Fruit fly (Drosophila melanogaster) whole organism, embryonic: Measurements from ENCODE around the gene Hsp110.

Experiments used
- C15 ChIP-seq: fragments of 200-800 bp; sonication (Bioruptor generic); IDR thresholded peaks from 3 replicates; pipeline ENCODE4 v1.3.6; 2022; ENCODE audit warnings: missing biosample characterization, missing genetic modification characterization
- CG10209 ChIP-seq: fragments of 200-800 bp; sonication (Bioruptor generic); optimal IDR thresholded peaks from 3 replicates; lab custom pipeline; 2017; ENCODE audit warnings: missing biosample characterization, mild to moderate bottlenecking, missing genetic modification characterization, missing genetic modification reagents
- CG11456 ChIP-seq: fragments of 200-800 bp; sonication (Bioruptor generic); IDR thresholded peaks from 3 replicates; pipeline ENCODE4 v1.3.6; 2022; ENCODE audit warnings: missing biosample characterization, missing genetic modification characterization
- CG12155 ChIP-seq: fragments of 200-800 bp; sonication (Bioruptor generic); optimal IDR thresholded peaks from 3 replicates; lab custom pipeline; 2016; ENCODE audit warnings: missing biosample characterization, missing genetic modification characterization
- CG13624 ChIP-seq: fragments of 200-800 bp; sonication (Bioruptor generic); optimal IDR thresholded peaks from 2 replicates; lab custom pipeline; 2016; ENCODE audit warnings: missing biosample characterization, missing genetic modification characterization
- CG14014 ChIP-seq: fragments of 200-800 bp; sonication (Bioruptor generic); IDR thresholded peaks from 2 replicates; pipeline ENCODE4 v1.3.6; 2022; ENCODE audit warnings: missing biosample characterization, missing genetic modification characterization
- CG15011 ChIP-seq: fragments of 200-800 bp; sonication (Bioruptor generic); optimal IDR thresholded peaks from 3 replicates; lab custom pipeline; 2018; ENCODE audit warnings: missing biosample characterization, mild to moderate bottlenecking, missing genetic modification characterization
- CG16779 ChIP-seq: fragments of 200-800 bp; sonication (Bioruptor generic); IDR thresholded peaks from 2 replicates; pipeline ENCODE4 v1.3.6; 2022; ENCODE audit warnings: missing biosample characterization, missing genetic modification characterization
- CG17361 ChIP-seq: fragments of 200-800 bp; sonication (Bioruptor generic); IDR thresholded peaks from 3 replicates; pipeline ENCODE4 v1.3.6; 2022; ENCODE audit warnings: missing biosample characterization, missing genetic modification characterization
- CG17912 ChIP-seq: fragments of 200-800 bp; sonication (Bioruptor generic); optimal IDR thresholded peaks from 2 replicates; lab custom pipeline; 2018; ENCODE audit warnings: missing biosample characterization, mild to moderate bottlenecking, missing genetic modification characterization
- CG2875 ChIP-seq: fragments of 200-800 bp; sonication (Bioruptor generic); optimal IDR thresholded peaks from 2 replicates; lab custom pipeline; 2017; ENCODE audit warnings: missing biosample characterization, mild to moderate bottlenecking, missing genetic modification characterization, missing genetic modification reagents
- CG31224 ChIP-seq: fragments of 200-800 bp; sonication (Bioruptor generic); IDR thresholded peaks from 2 replicates; pipeline ENCODE4 v1.3.6; 2022; ENCODE audit warnings: missing biosample characterization, missing genetic modification characterization
- CG3163 ChIP-seq: fragments of 200-800 bp; sonication (Bioruptor generic); optimal IDR thresholded peaks from 3 replicates; lab custom pipeline; 2016; ENCODE audit warnings: missing biosample characterization, missing genetic modification characterization
- CG32767 ChIP-seq: fragments of 200-800 bp; sonication (Bioruptor generic); IDR thresholded peaks from 2 replicates; pipeline ENCODE4 v1.3.6; 2022; ENCODE audit warnings: missing biosample characterization, missing genetic modification characterization
- CG3726 ChIP-seq: fragments of 200-800 bp; sonication (Bioruptor generic); IDR thresholded peaks from 3 replicates; pipeline ENCODE4, ENCODE4 v1.3.6; 2022; ENCODE audit warnings: missing biosample characterization, missing genetic modification characterization
- CG4854 ChIP-seq: fragments of 200-800 bp; sonication (Bioruptor generic); optimal IDR thresholded peaks from 2 replicates; lab custom pipeline; 2016; ENCODE audit warnings: missing biosample characterization, missing genetic modification characterization, inconsistent platforms
- CG5953 ChIP-seq: fragments of 200-800 bp; sonication (Bioruptor generic); IDR thresholded peaks from 2 replicates; pipeline ENCODE4 v1.3.6; 2022; ENCODE audit warnings: missing biosample characterization, missing genetic modification characterization
- CG8281 ChIP-seq: fragments of 200-800 bp; sonication (Bioruptor generic); optimal IDR thresholded peaks from 2 replicates; lab custom pipeline; 2018; ENCODE audit warnings: missing biosample characterization, mild to moderate bottlenecking, missing genetic modification characterization, moderate library complexity
- CG9932 ChIP-seq: fragments of 200-800 bp; sonication (Bioruptor generic); IDR thresholded peaks from 2 replicates; pipeline ENCODE4 v1.3.6; 2022; ENCODE audit warnings: missing biosample characterization, missing genetic modification characterization
- Dll ChIP-seq: fragments of 200-800 bp; sonication (Bioruptor generic); IDR thresholded peaks from 4 replicates; pipeline ENCODE4 v1.3.6; 2022; ENCODE audit warnings: missing biosample characterization, missing genetic modification characterization; ENCODE audit not compliant: partially characterized antibody
- Ets65A ChIP-seq: fragments of 200-800 bp; sonication (Bioruptor generic); peaks from one replicate; lab custom pipeline; 2016; ENCODE audit warnings: missing biosample characterization, missing genetic modification characterization
- HLH54F ChIP-seq: fragments of 200-800 bp; sonication (Bioruptor generic); optimal IDR thresholded peaks from 3 replicates; lab custom pipeline; 2016; ENCODE audit warnings: missing biosample characterization, missing genetic modification characterization
- HmgD ChIP-seq: fragments of 200-800 bp; sonication (Bioruptor generic); optimal IDR thresholded peaks from 3 replicates; lab custom pipeline; 2016; ENCODE audit warnings: missing biosample characterization, missing genetic modification characterization
- Hmr ChIP-seq: fragments of 200-800 bp; sonication (Bioruptor generic); optimal IDR thresholded peaks from 3 replicates; lab custom pipeline; 2017; ENCODE audit warnings: mild to moderate bottlenecking, missing biosample characterization, missing genetic modification reagents, missing genetic modification characterization
- NC2β ChIP-seq: fragments of 200-800 bp; sonication (Bioruptor generic); optimal IDR thresholded peaks from 2 replicates; lab custom pipeline; 2016; ENCODE audit warnings: missing biosample characterization, missing genetic modification characterization
- Sry-β ChIP-seq: fragments of 200-800 bp; sonication (Bioruptor generic); optimal IDR thresholded peaks from 2 replicates; lab custom pipeline; 2018; ENCODE audit warnings: missing biosample characterization, mild to moderate bottlenecking, missing genetic modification characterization, moderate library complexity
- Sry-δ ChIP-seq: fragments of 200-800 bp; sonication (Bioruptor generic); optimal IDR thresholded peaks from 2 replicates; lab custom pipeline; 2016; ENCODE audit warnings: missing biosample characterization, missing genetic modification characterization
- ash1 ChIP-seq: fragments of 200-800 bp; sonication (Bioruptor generic); optimal IDR thresholded peaks from 2 replicates; lab custom pipeline; 2018; ENCODE audit warnings: missing biosample characterization, mild to moderate bottlenecking, missing genetic modification characterization
- ato ChIP-seq: fragments of 200-800 bp; sonication (Bioruptor generic); IDR thresholded peaks from 2 replicates; pipeline ENCODE4 v1.3.6; 2022; ENCODE audit warnings: missing biosample characterization, missing genetic modification characterization; ENCODE audit not compliant: partially characterized antibody
- bbx ChIP-seq: fragments of 200-800 bp; sonication (Bioruptor generic); IDR thresholded peaks from 2 replicates; pipeline ENCODE4 v1.3.6; 2022; ENCODE audit warnings: missing biosample characterization, missing genetic modification characterization; ENCODE audit not compliant: partially characterized antibody
- bigmax ChIP-seq: fragments of 200-800 bp; sonication (Bioruptor generic); optimal IDR thresholded peaks from 2 replicates; lab custom pipeline; 2018; ENCODE audit warnings: missing biosample characterization, mild to moderate bottlenecking, missing genetic modification characterization
- ci ChIP-seq: fragments of 200-800 bp; sonication (Bioruptor generic); IDR thresholded peaks from 3 replicates; pipeline ENCODE4 v1.3.6; 2022; ENCODE audit warnings: missing biosample characterization, missing genetic modification characterization
- en ChIP-seq: fragments of 200-800 bp; sonication (Bioruptor generic); optimal IDR thresholded peaks from 2 replicates; lab custom pipeline; 2016; ENCODE audit warnings: missing biosample characterization, missing genetic modification characterization
- fd64A ChIP-seq: fragments of 200-800 bp; sonication (Bioruptor generic); optimal IDR thresholded peaks from 3 replicates; lab custom pipeline; 2018; ENCODE audit warnings: missing biosample characterization, mild to moderate bottlenecking, missing genetic modification characterization
- gfzf ChIP-seq: fragments of 200-800 bp; sonication (Bioruptor generic); optimal IDR thresholded peaks from 2 replicates; lab custom pipeline; 2016; ENCODE audit warnings: missing biosample characterization, mild to moderate bottlenecking, missing genetic modification characterization, moderate library complexity
- grn ChIP-seq: fragments of 200-800 bp; sonication (Bioruptor generic); optimal IDR thresholded peaks from 3 replicates; lab custom pipeline; 2017; ENCODE audit warnings: missing biosample characterization, missing genetic modification characterization
- hth ChIP-seq: fragments of >200 bp; optimal IDR thresholded peaks from 2 replicates; lab custom pipeline; 2017; ENCODE audit warnings: inconsistent platforms
- jing ChIP-seq: fragments of 200-800 bp; sonication (Bioruptor generic); optimal IDR thresholded peaks from 2 replicates; lab custom pipeline; 2018; ENCODE audit warnings: missing biosample characterization, mild to moderate bottlenecking, missing genetic modification characterization
- lilli ChIP-seq: fragments of 200-800 bp; sonication (Bioruptor generic); optimal IDR thresholded peaks from 3 replicates; lab custom pipeline; 2016; ENCODE audit warnings: missing biosample characterization, missing genetic modification characterization
- mirr ChIP-seq: fragments of 200-800 bp; sonication (Bioruptor generic); optimal IDR thresholded peaks from 3 replicates; lab custom pipeline; 2018; ENCODE audit warnings: missing biosample characterization, mild to moderate bottlenecking, missing genetic modification characterization
- nerfin-2 ChIP-seq: fragments of 200-800 bp; sonication (Bioruptor generic); IDR thresholded peaks from 2 replicates; pipeline ENCODE4 v1.3.6; 2022; ENCODE audit warnings: missing biosample characterization, missing genetic modification characterization; ENCODE audit not compliant: partially characterized antibody
- odd ChIP-seq: fragments of 200-800 bp; sonication (Bioruptor generic); optimal IDR thresholded peaks from 2 replicates; lab custom pipeline; 2017; ENCODE audit warnings: missing biosample characterization, mild to moderate bottlenecking, missing genetic modification characterization
- pnt ChIP-seq: fragments of 200-800 bp; sonication (Bioruptor generic); optimal IDR thresholded peaks from 3 replicates; lab custom pipeline; 2016; ENCODE audit warnings: missing biosample characterization, missing genetic modification characterization
- scrt ChIP-seq: fragments of 200-800 bp; sonication (Bioruptor generic); optimal IDR thresholded peaks from 2 replicates; lab custom pipeline; 2018; ENCODE audit warnings: missing biosample characterization, mild to moderate bottlenecking, missing genetic modification characterization, moderate library complexity
- slou ChIP-seq: fragments of 200-800 bp; sonication (Bioruptor generic); optimal IDR thresholded peaks from 3 replicates; lab custom pipeline; 2016; ENCODE audit warnings: missing biosample characterization, missing genetic modification characterization
- sqz ChIP-seq: fragments of 200-800 bp; sonication (Bioruptor generic); optimal IDR thresholded peaks from 3 replicates; lab custom pipeline; 2018; ENCODE audit warnings: missing biosample characterization, mild to moderate bottlenecking, missing genetic modification characterization
- ttk ChIP-seq: fragments of 200-800 bp; sonication (Bioruptor generic); IDR thresholded peaks from 2 replicates; pipeline ENCODE4 v2.1.2; 2022; ENCODE audit warnings: missing biosample characterization, missing genetic modification characterization
- zen ChIP-seq: fragments of 200-800 bp; sonication (Bioruptor generic); optimal IDR thresholded peaks from 3 replicates; lab custom pipeline; 2018; ENCODE audit warnings: missing biosample characterization, mild to moderate bottlenecking, missing genetic modification characterization, moderate library complexity
- zf30C ChIP-seq: fragments of 200-800 bp; sonication (Bioruptor generic); optimal IDR thresholded peaks from 3 replicates; lab custom pipeline; 2018; ENCODE audit warnings: missing biosample characterization, mild to moderate bottlenecking, missing genetic modification characterization
- zfh1 ChIP-seq: fragments of 200-800 bp; sonication (Bioruptor generic); IDR thresholded peaks from 3 replicates; pipeline ENCODE4 v1.3.6; 2022; ENCODE audit warnings: missing biosample characterization, missing genetic modification characterization

The Hsp110 gene

DNA sequence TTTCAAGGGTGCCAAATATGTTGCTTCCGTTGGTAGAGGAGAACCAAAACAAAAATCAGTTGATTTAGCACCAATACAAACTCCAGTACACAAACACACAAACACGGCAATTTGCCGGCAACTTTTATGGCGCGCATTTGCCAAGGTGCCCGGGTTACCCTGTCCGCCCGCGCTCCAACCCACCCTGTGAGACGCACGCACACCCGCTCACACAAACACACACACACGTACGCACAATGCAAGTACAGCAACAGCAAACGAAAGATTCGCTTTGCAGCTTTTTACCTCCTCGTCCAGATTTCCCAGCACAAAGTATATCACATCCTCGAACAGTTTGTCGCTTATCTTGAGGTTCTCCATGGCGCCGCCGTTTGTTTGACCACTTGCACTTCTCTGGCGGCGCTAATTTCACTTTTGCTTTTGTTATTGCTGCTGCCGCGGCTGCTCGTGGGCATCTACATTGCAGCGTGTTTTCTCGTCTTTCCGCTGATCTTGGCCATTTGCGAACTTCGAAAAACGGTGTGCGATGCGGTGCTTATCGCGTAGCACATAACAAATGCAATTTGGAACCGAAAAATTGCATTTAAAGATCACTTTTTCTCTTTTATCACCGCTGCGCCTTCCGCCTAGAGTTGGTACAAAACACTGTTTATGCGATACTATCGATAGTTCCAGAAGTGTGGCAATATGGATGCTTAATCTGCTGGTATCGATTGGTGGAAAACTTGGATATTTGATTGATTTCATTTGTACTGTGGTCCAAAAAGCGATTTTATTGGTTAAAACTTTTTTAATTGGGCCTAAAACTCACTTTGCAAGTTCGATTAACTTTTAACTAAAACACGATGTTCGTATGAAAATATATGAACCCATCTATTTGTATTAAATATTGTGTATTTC is 8.1 kb upstream of the Hsp110 start, which contains the start of gene Ptip (continued):
- TF ChIP-seq zen (tag; lab: Kevin White, UChicago) (peak; percentile 91), ttk (GFP tag; lab: Robert Waterston, UW) (no peak), CG4854 (GFP tag; lab: Kevin White, UChicago) (no peak), jing (GFP tag; lab: Kevin White, UChicago) (no peak), CG12155 (GFP tag; lab: Kevin White, UChicago) (no peak), pnt (GFP tag; lab: Kevin White, UChicago) (no peak), HmgD (GFP tag; lab: Kevin White, UChicago) (peak; percentile 6), en (GFP tag; lab: Kevin White, UChicago) (no peak), gfzf (GFP tag; lab: Kevin White, UChicago) (peak; percentile 50), Ets65A (GFP tag; lab: Kevin White, UChicago) (peak; percentile 75), Dll (peak; percentile 91), CG14014 (GFP tag; lab: Robert Waterston, UW) (no peak), nerfin-2 (GFP tag; lab: Robert Waterston, UW) (peak; percentile 93), bbx (GFP tag; lab: Robert Waterston, UW) (peak; percentile 98), CG8281 (tag; lab: Kevin White, UChicago) (no peak), ato (GFP tag; lab: Robert Waterston, UW) (peak; percentile 97), CG13624 (GFP tag; lab: Kevin White, UChicago) (peak; percentile 40), mirr (no peak), CG3163 (no peak), CG3726 (GFP tag; lab: Robert Waterston, UW) (no peak), slou (GFP tag; lab: Kevin White, UChicago) (no peak), sqz (GFP tag; lab: Kevin White, UChicago) (no peak), HLH54F (GFP tag; lab: Kevin White, UChicago) (peak; percentile 26), ci (peak; percentile 87), CG11456 (GFP tag; lab: Robert Waterston, UW) (0 out of 3 replicates have a peak, but pooled peaks have one; percentile 7), bigmax (peak; percentile 50), CG16779 (GFP tag; lab: Robert Waterston, UW) (no peak), CG2875 (GFP tag; lab: Kevin White, UChicago) (no peak), CG17361 (GFP tag; lab: Robert Waterston, UW) (no peak), odd (GFP tag; lab: Kevin White, UChicago) (peak; percentile 34), CG10209 (GFP tag; lab: Kevin White, UChicago) (no peak), CG5953 (GFP tag; lab: Robert Waterston, UW) (no peak), lilli (GFP tag; lab: Kevin White, UChicago) (peak; percentile 1), NC2β (GFP tag; lab: Kevin White, UChicago) (no peak), zfh1 (GFP tag; lab: Robert Waterston, UW) (0 out of 3 replicates have a peak, but pooled peaks have one; percentile 34), grn (no peak), CG15011 (GFP tag; lab: Kevin White, UChicago) (no peak), scrt (GFP tag; lab: Kevin White, UChicago) (peak; percentile 41), Sry-δ (GFP tag; lab: Kevin White, UChicago) (peak; percentile 99), CG17912 (GFP tag; lab: Kevin White, UChicago) (peak; percentile 60), Hmr (GFP tag; lab: Kevin White, UChicago) (peak; percentile 54), CG31224 (GFP tag; lab: Robert Waterston, UW) (no peak), C15 (GFP tag; lab: Robert Waterston, UW) (0 out of 3 replicates have a peak, but pooled peaks have one; percentile 43), zf30C (no peak), CG32767 (no peak), hth (no peak), ash1 (GFP tag; lab: Kevin White, UChicago) (no peak), Sry-β (GFP tag; lab: Kevin White, UChicago) (no peak), CG9932 (peak; percentile 67), fd64A (GFP tag; lab: Kevin White, UChicago) (peak; percentile 73)
